Worm (Caenorhabditis elegans): ENCODE results near the gene clec-156.

clec-156 gene

DNA sequence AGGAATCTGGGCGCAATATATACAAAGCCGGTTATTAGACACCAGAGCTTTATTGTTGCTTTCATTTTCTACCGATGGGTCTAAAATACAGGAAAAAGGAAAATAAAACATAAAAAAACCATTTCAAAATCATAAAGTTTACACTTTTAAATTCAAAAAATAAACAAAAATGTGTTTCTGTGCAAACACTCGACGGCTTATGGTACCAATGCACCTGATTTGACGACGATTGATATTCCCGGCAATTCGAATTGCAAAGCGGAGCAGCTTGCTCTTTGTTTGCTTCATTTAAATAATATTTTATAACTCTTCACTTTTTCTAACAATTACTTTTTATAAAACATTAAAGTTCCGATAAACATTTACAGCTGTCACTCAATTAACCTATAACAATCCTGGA is 8.1 kb upstream of the clec-156 start, which contains the start of gene F26A1.1:
F26A1.1 (plus strand) TSS at position 369 of the 400 bp plus-strand sequence.
- no peak for TF ChIP-seq med-1 (GFP tag; optimal IDR thresholded peaks at IDR 0.05; ENCODE audit: insufficient read depth)
- TF ChIP-seq T22C8.4 (GFP tag; IDR thresholded peaks at IDR 0.05), result no peak
- TF ChIP-seq cog-1 (tag; optimal IDR thresholded peaks at IDR 0.05), result no peak
- TF ChIP-seq ztf-23 (GFP tag; IDR thresholded peaks at IDR 0.05), result no peak
- no peak for TF ChIP-seq klf-2 (GFP tag; conservative IDR thresholded peaks at IDR 0.05)

DNA sequence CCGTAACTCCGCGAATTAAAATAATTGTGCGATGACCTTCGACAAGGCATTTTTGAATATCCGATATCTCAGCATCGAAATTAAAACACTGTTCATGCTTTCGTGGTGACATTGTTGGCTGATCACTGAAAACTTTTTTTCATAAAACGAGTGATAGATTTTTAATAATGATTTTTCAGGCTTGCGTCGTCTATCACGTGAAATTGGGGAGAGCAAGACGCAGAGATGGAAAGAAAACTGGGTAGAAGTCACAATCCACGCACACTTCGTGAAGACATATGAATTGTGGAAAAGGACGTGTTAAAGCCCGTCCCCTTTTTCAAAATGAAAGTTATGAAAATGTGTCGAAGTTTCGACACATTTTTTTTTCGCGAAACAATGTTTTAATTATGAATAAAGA is 7.7 kb upstream of the clec-156 start, which contains the start of gene nonu-1:
nonu-1 (minus strand) TSS at position 169 of the 400 bp plus-strand sequence.
- TF ChIP-seq flt-1 (GFP tag; IDR thresholded peaks at IDR 0.05) (no peak), tab-1 (GFP tag; IDR thresholded peaks at IDR 0.05) (no peak), cog-1 (tag; optimal IDR thresholded peaks at IDR 0.05) (no peak), med-1 (GFP tag; optimal IDR thresholded peaks at IDR 0.05; ENCODE audit: insufficient read depth) (no peak), ref-1 (GFP tag; conservative IDR thresholded peaks at IDR 0.05) (no peak), ztf-23 (GFP tag; IDR thresholded peaks at IDR 0.05) (no peak), ztf-29 (GFP tag; IDR thresholded peaks at IDR 0.05) (no peak), klf-2 (GFP tag; conservative IDR thresholded peaks at IDR 0.05) (no peak), T22C8.4 (GFP tag; IDR thresholded peaks at IDR 0.05) (no peak)

DNA sequence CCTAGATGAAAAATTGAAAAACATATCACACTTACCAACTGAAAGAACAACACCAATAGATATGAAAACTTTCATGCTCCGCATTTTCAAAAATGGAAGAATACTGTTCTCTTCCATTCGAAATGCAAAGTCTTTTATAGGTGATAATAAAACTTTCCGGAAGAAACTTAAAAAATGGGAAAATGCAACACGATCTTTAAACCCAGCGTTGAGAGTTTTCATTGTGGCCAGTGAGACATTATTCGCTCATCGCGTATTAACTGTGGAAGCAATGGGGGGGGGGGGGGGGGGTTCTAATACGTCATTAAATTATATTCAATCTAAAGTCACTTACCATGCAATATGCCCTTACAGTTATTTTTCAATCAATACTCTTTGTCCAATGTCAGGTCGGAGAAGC is 2.3 kb upstream of the clec-156 start, which contains the start of the genes clec-157 and fkh-5:
clec-157 (minus strand) TSS at position 101 of the 400 bp plus-strand sequence.
fkh-5 (plus strand) TSS at position 336 of the 400 bp plus-strand sequence.
- TF ChIP-seq ztf-23 (GFP tag; IDR thresholded peaks at IDR 0.05) (no peak), T22C8.4 (GFP tag; IDR thresholded peaks at IDR 0.05) (no peak), cog-1 (tag; optimal IDR thresholded peaks at IDR 0.05) (no peak), ref-1 (GFP tag; conservative IDR thresholded peaks at IDR 0.05) (no peak), klf-2 (GFP tag; conservative IDR thresholded peaks at IDR 0.05) (no peak), flt-1 (GFP tag; IDR thresholded peaks at IDR 0.05) (no peak), tab-1 (GFP tag; IDR thresholded peaks at IDR 0.05) (no peak), med-1 (GFP tag; optimal IDR thresholded peaks at IDR 0.05; ENCODE audit: insufficient read depth) (no peak), ztf-29 (GFP tag; IDR thresholded peaks at IDR 0.05) (no peak)

DNA sequence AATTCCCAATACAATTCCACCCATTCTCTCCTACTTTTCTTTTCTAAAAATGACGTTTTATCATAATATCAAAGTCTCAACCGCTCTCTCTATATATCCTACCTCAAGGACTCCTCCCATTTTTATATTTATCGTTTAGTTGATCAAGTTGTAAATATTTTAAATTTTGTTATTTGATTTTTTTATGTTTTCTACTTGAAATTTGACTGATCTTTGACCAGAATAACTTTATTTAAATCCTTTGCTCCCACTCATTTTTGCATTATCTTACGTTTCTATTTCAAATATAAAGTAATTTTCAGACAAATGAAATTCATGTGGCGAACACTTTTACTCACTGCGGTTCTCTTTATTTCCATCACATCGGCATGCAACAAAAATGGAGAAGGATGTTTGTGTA is 4.6 kb downstream of the clec-156 start, which contains the start of the genes acbp-7 and F26A1.19:
acbp-7 (plus strand) TSS at position 301 of the 400 bp plus-strand sequence.
F26A1.19 (plus strand) TSS at position 303 of the 400 bp plus-strand sequence.
- TF ChIP-seq T22C8.4 (GFP tag; IDR thresholded peaks at IDR 0.05) (no peak), tab-1 (GFP tag; IDR thresholded peaks at IDR 0.05) (no peak), cog-1 (tag; optimal IDR thresholded peaks at IDR 0.05) (no peak), ztf-29 (GFP tag; IDR thresholded peaks at IDR 0.05) (no peak), klf-2 (GFP tag; conservative IDR thresholded peaks at IDR 0.05) (no peak), med-1 (GFP tag; optimal IDR thresholded peaks at IDR 0.05; ENCODE audit: insufficient read depth) (no peak), flt-1 (GFP tag; IDR thresholded peaks at IDR 0.05) (no peak), ztf-23 (GFP tag; IDR thresholded peaks at IDR 0.05) (no peak), ref-1 (GFP tag; conservative IDR thresholded peaks at IDR 0.05) (no peak)

DNA sequence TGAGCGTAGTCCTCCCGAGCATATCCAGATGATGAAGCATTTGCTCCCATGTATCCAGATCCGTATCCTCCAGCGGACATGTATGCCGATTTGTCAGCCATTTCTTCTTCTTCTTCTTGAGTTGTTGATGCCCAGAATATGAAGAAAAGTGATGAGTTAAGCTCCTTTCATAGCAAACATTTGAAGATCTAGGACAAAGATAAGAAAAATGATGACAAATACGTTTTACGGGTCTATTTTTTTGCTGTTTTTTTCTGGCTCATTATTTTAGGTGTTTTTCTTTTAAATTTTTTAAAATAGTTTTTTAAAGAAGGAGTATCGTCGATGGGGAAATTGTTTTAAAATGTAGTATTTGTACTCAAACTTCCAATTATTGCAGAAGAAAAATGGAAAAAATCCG is 11.9 kb downstream of the clec-156 start, which contains the start of gene nspd-9:
nspd-9 (minus strand) TSS at position 101 of the 400 bp plus-strand sequence.
- TF ChIP-seq klf-2 (GFP tag; conservative IDR thresholded peaks at IDR 0.05), result no peak
- TF ChIP-seq ztf-23 (GFP tag; IDR thresholded peaks at IDR 0.05), result no peak
- TF ChIP-seq flt-1 (GFP tag; IDR thresholded peaks at IDR 0.05), result no peak
- no peak for TF ChIP-seq cog-1 (tag; optimal IDR thresholded peaks at IDR 0.05)
- no peak for TF ChIP-seq ref-1 (GFP tag; conservative IDR thresholded peaks at IDR 0.05)
- no peak for TF ChIP-seq tab-1 (GFP tag; IDR thresholded peaks at IDR 0.05)
- TF ChIP-seq ztf-29 (GFP tag; IDR thresholded peaks at IDR 0.05), result no peak

DNA sequence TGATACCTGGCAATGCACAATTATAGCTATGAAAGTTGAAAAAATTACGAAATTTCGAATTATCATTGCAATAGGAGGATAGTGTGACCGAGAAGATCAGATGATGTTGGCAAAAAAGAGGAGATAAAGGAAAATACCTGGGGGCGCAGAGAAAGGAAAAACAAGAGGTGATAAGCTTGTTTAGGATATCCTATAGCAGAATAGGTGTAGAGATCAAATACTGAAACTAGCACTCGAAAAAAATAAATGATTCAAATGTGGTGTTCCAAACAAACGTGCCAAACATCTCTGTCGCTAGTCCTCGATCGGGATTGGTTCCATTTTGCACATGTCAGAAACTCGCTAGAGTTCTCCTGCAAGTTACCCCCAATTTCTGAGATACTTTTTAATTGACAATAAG is 12.6 kb downstream of the clec-156 start, which contains the start of gene F26A1.9:
F26A1.9 (minus strand) TSS at position 101 of the 400 bp plus-strand sequence.
- no peak for TF ChIP-seq med-1 (GFP tag; optimal IDR thresholded peaks at IDR 0.05; ENCODE audit: insufficient read depth)
- TF ChIP-seq klf-2 (GFP tag; conservative IDR thresholded peaks at IDR 0.05), result no peak
- TF ChIP-seq ztf-23 (GFP tag; IDR thresholded peaks at IDR 0.05), result no peak
- TF ChIP-seq ref-1 (GFP tag; conservative IDR thresholded peaks at IDR 0.05), result no peak
- TF ChIP-seq ztf-29 (GFP tag; IDR thresholded peaks at IDR 0.05), result no peak
- no peak for TF ChIP-seq cog-1 (tag; optimal IDR thresholded peaks at IDR 0.05)
- no peak for TF ChIP-seq flt-1 (GFP tag; IDR thresholded peaks at IDR 0.05)
- no peak for TF ChIP-seq tab-1 (GFP tag; IDR thresholded peaks at IDR 0.05)
- TF ChIP-seq T22C8.4 (GFP tag; IDR thresholded peaks at IDR 0.05), result no peak

DNA sequence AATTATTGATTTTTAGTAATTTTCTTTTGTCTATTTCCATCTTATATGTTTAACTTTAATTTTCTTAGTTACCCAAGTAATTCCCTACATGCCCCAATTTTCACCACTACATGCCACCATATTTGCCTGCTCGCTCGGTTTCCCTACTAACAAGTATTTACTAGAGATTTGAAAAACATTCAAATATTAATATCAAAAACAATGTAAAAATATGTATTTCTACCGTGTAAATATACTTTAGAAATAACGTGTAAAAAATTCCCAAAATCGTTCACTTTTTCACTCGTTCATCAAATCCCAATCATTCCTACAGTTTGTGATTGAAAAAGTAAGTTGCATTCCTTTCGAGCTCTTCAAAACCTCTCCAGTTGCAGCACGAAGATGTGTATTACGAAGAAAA is 15.5 kb downstream of the clec-156 start, which contains the start of gene F26A1.3:
F26A1.3 (plus strand) TSS at position 301 of the 400 bp plus-strand sequence.
- TF ChIP-seq T22C8.4 (GFP tag; IDR thresholded peaks at IDR 0.05), result no peak
- no peak for TF ChIP-seq tab-1 (GFP tag; IDR thresholded peaks at IDR 0.05)
- no peak for TF ChIP-seq ztf-23 (GFP tag; IDR thresholded peaks at IDR 0.05)
- no peak for TF ChIP-seq ref-1 (GFP tag; conservative IDR thresholded peaks at IDR 0.05)
- no peak for TF ChIP-seq cog-1 (tag; optimal IDR thresholded peaks at IDR 0.05)
- no peak for TF ChIP-seq klf-2 (GFP tag; conservative IDR thresholded peaks at IDR 0.05)
- TF ChIP-seq ztf-29 (GFP tag; IDR thresholded peaks at IDR 0.05), result no peak

DNA sequence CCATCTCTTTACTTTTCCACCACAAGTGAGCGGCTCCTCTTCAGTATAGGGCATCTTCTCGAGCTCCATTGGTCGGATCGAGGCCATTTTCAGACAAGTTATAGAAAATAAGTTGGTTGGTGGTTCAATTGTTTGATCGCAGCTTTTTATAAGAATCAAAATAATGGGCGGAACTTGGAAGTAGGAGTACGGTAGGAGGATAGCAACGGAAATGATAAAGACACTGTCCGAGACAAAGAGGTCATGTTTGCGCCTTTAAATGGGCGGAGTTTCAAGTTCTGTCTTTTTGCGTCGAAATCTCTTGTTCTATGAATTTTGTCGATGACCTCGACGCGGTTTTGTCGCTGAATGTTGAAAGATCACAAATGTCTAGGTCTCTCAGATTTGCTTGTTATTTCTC is 19.9 kb downstream of the clec-156 start, which contains the start of gene F26A1.8:
F26A1.8 (minus strand) TSS at position 101 of the 400 bp plus-strand sequence.
- no peak for TF ChIP-seq med-1 (GFP tag; optimal IDR thresholded peaks at IDR 0.05; ENCODE audit: insufficient read depth)
- TF ChIP-seq klf-2 (GFP tag; conservative IDR thresholded peaks at IDR 0.05), result no peak
- TF ChIP-seq ztf-23 (GFP tag; IDR thresholded peaks at IDR 0.05), result no peak
- TF ChIP-seq cog-1 (tag; optimal IDR thresholded peaks at IDR 0.05), result no peak
- TF ChIP-seq ztf-29 (GFP tag; IDR thresholded peaks at IDR 0.05), result no peak
- no peak for TF ChIP-seq tab-1 (GFP tag; IDR thresholded peaks at IDR 0.05)
- TF ChIP-seq flt-1 (GFP tag; IDR thresholded peaks at IDR 0.05), result no peak
- no peak for TF ChIP-seq ref-1 (GFP tag; conservative IDR thresholded peaks at IDR 0.05)
- no peak for TF ChIP-seq T22C8.4 (GFP tag; IDR thresholded peaks at IDR 0.05)

DNA sequence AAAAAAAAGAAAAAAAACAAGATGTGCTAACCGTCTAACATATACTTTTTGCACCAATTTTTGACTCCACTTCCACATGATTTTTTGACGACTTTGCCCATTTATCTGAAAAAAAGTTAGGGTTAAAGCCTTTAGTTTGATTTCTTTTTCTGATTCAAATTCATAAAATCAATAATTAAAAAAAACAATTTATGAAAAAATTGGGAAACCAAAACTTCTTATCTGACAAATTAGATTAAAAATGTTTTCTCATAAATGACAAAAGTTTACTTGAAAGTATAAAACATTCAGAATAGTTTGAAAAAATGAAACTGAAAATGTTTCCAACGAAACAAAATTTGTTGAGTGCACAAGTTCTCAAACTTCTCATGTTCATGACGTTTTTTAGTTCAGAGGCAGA is 22.2 kb downstream of the clec-156 start, which contains the start of gene F26A1.7:
F26A1.7 (minus strand) TSS at position 101 of the 400 bp plus-strand sequence.
- TF ChIP-seq ref-1 (GFP tag; conservative IDR thresholded peaks at IDR 0.05) (no peak), ztf-29 (GFP tag; IDR thresholded peaks at IDR 0.05) (no peak), flt-1 (GFP tag; IDR thresholded peaks at IDR 0.05) (no peak), tab-1 (GFP tag; IDR thresholded peaks at IDR 0.05) (no peak), klf-2 (GFP tag; conservative IDR thresholded peaks at IDR 0.05) (no peak), ztf-23 (GFP tag; IDR thresholded peaks at IDR 0.05) (no peak)

All from whole organism, midembryonic.